Fruit fly (Drosophila melanogaster) whole organism, embryonic: ENCODE data around the gene CG1074.

Experiments used
- CG10979 ChIP-seq: fragments of 200-800 bp; sonication (Bioruptor generic); optimal IDR thresholded peaks from 2 replicates; lab custom pipeline; 2018; ENCODE audit warnings: missing biosample characterization, mild to moderate bottlenecking, missing genetic modification characterization, moderate library complexity
- CG11398 ChIP-seq: fragments of 200-800 bp; sonication (Bioruptor generic); optimal IDR thresholded peaks from 2 replicates; lab custom pipeline; 2016; ENCODE audit warnings: missing biosample characterization, missing genetic modification characterization
- CG17829 ChIP-seq: fragments of 200-800 bp; optimal IDR thresholded peaks from 2 replicates; lab custom pipeline; 2019; ENCODE audit warnings: missing biosample characterization, mild to moderate bottlenecking, missing genetic modification characterization, moderate library complexity
- CG34422 ChIP-seq: fragments of 200-800 bp; sonication (Bioruptor generic); IDR thresholded peaks from 3 replicates; pipeline ENCODE4 v1.3.6; 2022; ENCODE audit warnings: missing biosample characterization, missing genetic modification characterization
- CG8765 ChIP-seq: fragments of 200-800 bp; sonication (Bioruptor generic); IDR thresholded peaks from 2 replicates; pipeline ENCODE4 v1.3.6; 2022; ENCODE audit warnings: missing biosample characterization, missing genetic modification characterization
- Fer3 ChIP-seq: fragments of 200-800 bp; sonication (Bioruptor generic); optimal IDR thresholded peaks from 2 replicates; lab custom pipeline; 2018; ENCODE audit warnings: missing biosample characterization, mild to moderate bottlenecking, missing genetic modification characterization, moderate library complexity
- Kr ChIP-seq: fragments of 200-800 bp; sonication (Bioruptor generic); optimal IDR thresholded peaks from 2 replicates; lab custom pipeline; 2017; ENCODE audit warnings: missing biosample characterization, mild to moderate bottlenecking, missing genetic modification characterization
- Lim3 ChIP-seq: fragments of 200-800 bp; sonication (Bioruptor generic); IDR thresholded peaks from 2 replicates; pipeline ENCODE4 v1.3.6; 2022; ENCODE audit warnings: missing biosample characterization, missing genetic modification characterization
- cwo ChIP-seq: fragments of 200-800 bp; sonication (Bioruptor generic); optimal IDR thresholded peaks from 3 replicates; lab custom pipeline; 2017; ENCODE audit warnings: missing biosample characterization, missing genetic modification characterization, mild to moderate bottlenecking, moderate library complexity, missing genetic modification reagents
- insv ChIP-seq, 2 experiments: fragments of 200-800 bp; sonication (Bioruptor generic); optimal IDR thresholded peaks; 3 replicates each; lab custom pipeline; 2016 to 2018; ENCODE audit warnings: missing biosample characterization in 2 of 2, missing genetic modification characterization in 2 of 2
- kay ChIP-seq: fragments of 200-800 bp; sonication (Bioruptor generic); optimal IDR thresholded peaks from 2 replicates; lab custom pipeline; 2016; ENCODE audit warnings: missing biosample characterization, missing genetic modification characterization
- org-1 ChIP-seq: fragments of 200-800 bp; sonication (Bioruptor generic); optimal IDR thresholded peaks from 2 replicates; lab custom pipeline; 2017; ENCODE audit warnings: missing biosample characterization, missing genetic modification characterization
- ssp ChIP-seq: fragments of 200-800 bp; sonication (Bioruptor generic); IDR thresholded peaks from 2 replicates; pipeline ENCODE4 v1.3.6; 2022; ENCODE audit warnings: missing biosample characterization, missing genetic modification characterization
- twi ChIP-seq: fragments of 200-800 bp; optimal IDR thresholded peaks from 2 replicates; lab custom pipeline; 2019; ENCODE audit warnings: missing biosample characterization, mild to moderate bottlenecking, missing genetic modification characterization, moderate library complexity

- TF ChIP-seq twi (tag; lab: Kevin White, UChicago), result peak; percentile 39
- peak; percentile 36 for TF ChIP-seq kay (GFP tag; lab: Kevin White, UChicago)
- TF ChIP-seq insv (GFP tag; optimal IDR thresholded peaks at IDR 0.05; lab: Kevin White, UChicago), result peak in 1 of 2 experiments; percentile 8
- no peak for TF ChIP-seq Fer3 (tag; lab: Kevin White, UChicago)
- no peak for TF ChIP-seq CG34422 (GFP tag; lab: Robert Waterston, UW)
- TF ChIP-seq cwo (GFP tag; lab: Kevin White, UChicago), result no peak
- no peak for TF ChIP-seq org-1 (GFP tag; lab: Kevin White, UChicago)
- TF ChIP-seq CG8765 (GFP tag; lab: Robert Waterston, UW), result no peak
- peak; percentile 72 for TF ChIP-seq ssp (GFP tag; lab: Robert Waterston, UW)
- TF ChIP-seq CG10979 (tag; lab: Kevin White, UChicago), result peak; percentile 36
- no peak for TF ChIP-seq Kr (GFP tag; lab: Kevin White, UChicago)
- no peak for TF ChIP-seq Lim3 (GFP tag; lab: Robert Waterston, UW)
- TF ChIP-seq CG11398 (GFP tag; lab: Kevin White, UChicago), result peak; percentile 30
- peak; percentile 57 for TF ChIP-seq CG17829 (tag; lab: Kevin White, UChicago)
Measured at dm6 chr3R:4387490-4387889, 46.3 kb upstream of the CG1074 start, which contains the start of gene tub.
